Worm (Caenorhabditis elegans) whole organism, young adult: ENCODE data around the gene lap-1.

Source experiments
- D2030.7 ChIP-seq: fragments of 200-800 bp; sonication (Bioruptor generic); IDR thresholded peaks from 2 replicates; pipeline ENCODE4 v1.3.6; 2022; ENCODE audit warnings: missing genetic modification reagents, missing genetic modification characterization, missing compliant biosample characterization
- F23B12.7 ChIP-seq: sonication (generic microtip); optimal IDR thresholded peaks from 2 replicates; lab custom pipeline; 2017; ENCODE audit warnings: missing genetic modification characterization, mild to moderate bottlenecking, missing compliant biosample characterization, antibody characterized with exemption, moderate library complexity; ENCODE audit not compliant: insufficient read depth
- F33H1.4 ChIP-seq: fragments of 200-800 bp; sonication (Bioruptor generic); IDR thresholded peaks from 2 replicates; pipeline ENCODE4 v1.3.6; 2022; ENCODE audit warnings: missing genetic modification reagents, missing genetic modification characterization, missing compliant biosample characterization
- F49E8.2 ChIP-seq: sonication (generic microtip); optimal IDR thresholded peaks from 3 replicates; lab custom pipeline; 2017; ENCODE audit warnings: missing genetic modification characterization, mild to moderate bottlenecking, missing compliant biosample characterization, antibody characterized with exemption, moderate library complexity; ENCODE audit not compliant: insufficient read depth
- F55B11.4 ChIP-seq: sonication (generic microtip); optimal IDR thresholded peaks from 2 replicates; lab custom pipeline; 2016; ENCODE audit warnings: missing compliant biosample characterization, missing genetic modification characterization, borderline replicate concordance; ENCODE audit not compliant: insufficient read depth
- K11D2.4 ChIP-seq: fragments of 200-800 bp; sonication (Bioruptor generic); IDR thresholded peaks from 2 replicates; pipeline ENCODE4 v1.3.6; 2022; ENCODE audit warnings: missing genetic modification reagents, missing genetic modification characterization, missing compliant biosample characterization
- T26A5.8 ChIP-seq: sonication (generic microtip); optimal IDR thresholded peaks from 2 replicates; lab custom pipeline; 2016; ENCODE audit warnings: missing genetic modification characterization, missing compliant biosample characterization
- Y53G8AR.9 ChIP-seq: fragments of 200-800 bp; sonication (Bioruptor generic); conservative IDR thresholded peaks from 2 replicates; pipeline ENCODE4 v1.3.6; 2022; ENCODE audit warnings: missing genetic modification reagents, missing genetic modification characterization, missing compliant biosample characterization
- Y67H2A.10 ChIP-seq: fragments of 200-800 bp; sonication (Bioruptor generic); conservative IDR thresholded peaks from 2 replicates; pipeline ENCODE4 v1.3.6; 2022; ENCODE audit warnings: missing genetic modification reagents, missing genetic modification characterization, missing compliant biosample characterization
- Y79H2A.3 ChIP-seq: fragments of 200-800 bp; sonication (Bioruptor generic); conservative IDR thresholded peaks from 2 replicates; pipeline ENCODE4 v1.3.6; 2022; ENCODE audit warnings: missing genetic modification reagents, missing genetic modification characterization, missing compliant biosample characterization
- Y95B8A.8 ChIP-seq: fragments of 200-800 bp; sonication (Bioruptor generic); IDR thresholded peaks from 2 replicates; pipeline ENCODE4 v1.3.6; 2022; ENCODE audit warnings: missing genetic modification reagents, missing genetic modification characterization, missing compliant biosample characterization
- aptf-3 ChIP-seq: fragments of 200-800 bp; sonication (Bioruptor generic); IDR thresholded peaks from 2 replicates; pipeline ENCODE4 v1.3.6; 2022; ENCODE audit warnings: missing genetic modification characterization, missing compliant biosample characterization
- atf-7 ChIP-seq: sonication (generic microtip); optimal IDR thresholded peaks from 2 replicates; lab custom pipeline; 2017; ENCODE audit warnings: mild to moderate bottlenecking, missing genetic modification characterization, missing compliant biosample characterization
- attf-3 ChIP-seq: fragments of 200-800 bp; sonication (Bioruptor generic); conservative IDR thresholded peaks from 2 replicates; pipeline ENCODE4 v1.3.6; 2022; ENCODE audit warnings: missing genetic modification reagents, missing genetic modification characterization, missing compliant biosample characterization
- attf-6 ChIP-seq: fragments of 200-800 bp; sonication (Bioruptor generic); IDR thresholded peaks from 2 replicates; pipeline ENCODE4 v1.3.6; 2022; ENCODE audit warnings: missing genetic modification reagents, missing genetic modification characterization, missing compliant biosample characterization
- bed-1 ChIP-seq: fragments of 200-800 bp; sonication (Bioruptor generic); IDR thresholded peaks from 2 replicates; pipeline ENCODE4 v1.3.6; 2022; ENCODE audit warnings: missing genetic modification reagents, missing genetic modification characterization, missing compliant biosample characterization
- cebp-2 ChIP-seq: fragments of 200-800 bp; sonication (Bioruptor generic); IDR thresholded peaks from 2 replicates; pipeline ENCODE4 v1.3.6; 2022; ENCODE audit warnings: missing genetic modification characterization, missing compliant biosample characterization
- ceh-40 ChIP-seq: fragments of 200-800 bp; sonication (Bioruptor generic); IDR thresholded peaks from 2 replicates; pipeline ENCODE4 v1.3.6; 2022; ENCODE audit warnings: missing genetic modification characterization, missing compliant biosample characterization
- ceh-91 ChIP-seq: fragments of 200-800 bp; sonication (Bioruptor generic); IDR thresholded peaks from 2 replicates; pipeline ENCODE4 v1.3.6; 2022; ENCODE audit warnings: missing genetic modification reagents, missing genetic modification characterization, missing compliant biosample characterization
- chd-7 ChIP-seq: sonication (generic microtip); optimal IDR thresholded peaks from 2 replicates; lab custom pipeline; 2016; ENCODE audit warnings: mild to moderate bottlenecking, missing genetic modification characterization, moderate library complexity, missing compliant biosample characterization
- die-1 ChIP-seq: sonication (generic microtip); optimal IDR thresholded peaks from 2 replicates; lab custom pipeline; 2016; ENCODE audit warnings: missing genotype, mild to moderate bottlenecking, missing genetic modification characterization, missing compliant biosample characterization
- efl-1 ChIP-seq: fragments of 150-350 bp; optimal IDR thresholded peaks from 2 replicates; lab custom pipeline; 2014; ENCODE audit warnings: missing biosample characterization, missing genetic modification reagents, missing genetic modification characterization
- gei-17 ChIP-seq: fragments of 200-800 bp; sonication (Bioruptor generic); optimal IDR thresholded peaks from 2 replicates; lab custom pipeline; 2018; ENCODE audit warnings: mild to moderate bottlenecking, missing genetic modification characterization, missing compliant biosample characterization
- hlh-12 ChIP-seq: sonication (generic microtip); optimal IDR thresholded peaks from 2 replicates; lab custom pipeline; 2016; ENCODE audit warnings: missing genetic modification characterization, missing compliant biosample characterization
- hlh-26 ChIP-seq: fragments of 200-800 bp; sonication (Bioruptor generic); conservative IDR thresholded peaks from 2 replicates; pipeline ENCODE4 v1.3.6; 2022; ENCODE audit warnings: missing genetic modification reagents, missing genetic modification characterization, missing compliant biosample characterization
- hmg-1.2 ChIP-seq: fragments of 200-800 bp; sonication (Bioruptor generic); IDR thresholded peaks from 2 replicates; pipeline ENCODE4 v1.3.6; 2022; ENCODE audit warnings: missing genetic modification reagents, missing genetic modification characterization, missing compliant biosample characterization
- hsf-1 ChIP-seq: fragments of 200-800 bp; sonication (Bioruptor generic); IDR thresholded peaks from 2 replicates; pipeline ENCODE4 v1.3.6; 2022; ENCODE audit warnings: missing genetic modification reagents, missing genetic modification characterization, missing compliant biosample characterization
- lag-1 ChIP-seq: fragments of 200-800 bp; sonication (Bioruptor generic); IDR thresholded peaks from 2 replicates; pipeline ENCODE4 v1.3.6; 2022; ENCODE audit warnings: missing genetic modification reagents, missing genetic modification characterization, missing compliant biosample characterization
- let-607 ChIP-seq, 2 experiments: fragments of 200-800 bp in 1 of 2; sonication (Bioruptor generic) in 1 of 2; sonication (generic microtip) in 1 of 2; optimal IDR thresholded peaks; 2 replicates each; lab custom pipeline; 2016 to 2018; ENCODE audit warnings: mild to moderate bottlenecking in 2 of 2, missing compliant biosample characterization in 2 of 2, missing genetic modification characterization in 2 of 2, moderate library complexity in 2 of 2, missing genotype in 1 of 2
- lin-26 ChIP-seq: fragments of 200-800 bp; sonication (Bioruptor generic); IDR thresholded peaks from 2 replicates; pipeline ENCODE4 v1.3.6; 2022; ENCODE audit warnings: missing genetic modification reagents, missing genetic modification characterization, missing compliant biosample characterization
- lin-35 ChIP-seq, 3 experiments: fragments of 150-350 bp in 2 of 3; sonication (generic microtip) in 1 of 3; optimal IDR thresholded peaks; 2 replicates each; lab custom pipeline; 2014 to 2018; ENCODE audit warnings: missing biosample characterization in 3 of 3, missing genetic modification characterization in 3 of 3, missing genetic modification reagents in 3 of 3
- lir-1 ChIP-seq: fragments of 200-800 bp; sonication (Bioruptor generic); conservative IDR thresholded peaks from 2 replicates; pipeline ENCODE4 v1.3.6; 2022; ENCODE audit warnings: missing genetic modification reagents, missing genetic modification characterization, missing compliant biosample characterization
- madf-3 ChIP-seq: fragments of 200-800 bp; sonication (Bioruptor generic); IDR thresholded peaks from 2 replicates; pipeline ENCODE4 v1.3.6; 2022; ENCODE audit warnings: missing genetic modification reagents, missing genetic modification characterization, missing compliant biosample characterization
- nhr-120 ChIP-seq: fragments of 200-800 bp; sonication (Bioruptor generic); IDR thresholded peaks from 2 replicates; pipeline ENCODE4 v1.3.6; 2022; ENCODE audit warnings: missing genetic modification characterization, missing compliant biosample characterization
- nhr-179 ChIP-seq: sonication (generic microtip); optimal IDR thresholded peaks from 2 replicates; lab custom pipeline; 2016; ENCODE audit warnings: mild to moderate bottlenecking, missing genetic modification characterization, missing compliant biosample characterization
- nhr-80 ChIP-seq: sonication (generic microtip); optimal IDR thresholded peaks from 2 replicates; lab custom pipeline; 2016; ENCODE audit warnings: missing genetic modification characterization, missing compliant biosample characterization
- pha-4 ChIP-seq: fragments of 150-350 bp; sonication (generic microtip); optimal IDR thresholded peaks from 2 replicates; lab custom pipeline; 2014; ENCODE audit warnings: missing biosample characterization, missing genetic modification reagents, missing genetic modification characterization
- rec-8 ChIP-seq, 2 experiments: sonication (generic microtip); optimal IDR thresholded peaks; 2 replicates each; lab custom pipeline; 2016; ENCODE audit warnings: mild to moderate bottlenecking in 2 of 2, missing genetic modification characterization in 2 of 2, missing genetic modification reagents in 2 of 2, missing genotype in 2 of 2, missing biosample characterization in 1 of 2, missing compliant biosample characterization in 1 of 2, moderate library complexity in 1 of 2
- rpc-1 ChIP-seq, 2 experiments: fragments of 150-350 bp in 1 of 2; sonication (generic microtip) in 1 of 2; optimal IDR thresholded peaks; 2 replicates each; lab custom pipeline; 2014 to 2018; ENCODE audit warnings: missing biosample characterization in 1 of 2, missing genetic modification characterization in 1 of 2, missing genetic modification reagents in 1 of 2, missing genotype in 1 of 2
- sea-2 ChIP-seq: fragments of 200-800 bp; sonication (Bioruptor generic); IDR thresholded peaks from 2 replicates; pipeline ENCODE4 v1.3.6; 2022; ENCODE audit warnings: missing genetic modification characterization, missing compliant biosample characterization
- snpc-3.4 ChIP-seq: sonication (generic microtip); optimal IDR thresholded peaks from 2 replicates; lab custom pipeline; 2017; ENCODE audit warnings: missing genetic modification characterization, mild to moderate bottlenecking, missing compliant biosample characterization, antibody characterized with exemption, moderate library complexity, missing genotype, missing genetic modification reagents
- sptf-2 ChIP-seq: fragments of 200-800 bp; sonication (Bioruptor generic); optimal IDR thresholded peaks from 2 replicates; lab custom pipeline; 2018; ENCODE audit warnings: mild to moderate bottlenecking, missing genetic modification characterization, missing compliant biosample characterization
- tbp1 ChIP-seq: fragments of 200-800 bp; sonication (Bioruptor generic); optimal IDR thresholded peaks from 2 replicates; lab custom pipeline; 2018; ENCODE audit warnings: mild to moderate bottlenecking, missing genetic modification characterization, missing compliant biosample characterization
- tbx-9 ChIP-seq: sonication (generic microtip); optimal IDR thresholded peaks from 2 replicates; lab custom pipeline; 2016; ENCODE audit warnings: borderline replicate concordance, missing genetic modification characterization, inconsistent platforms, missing compliant biosample characterization
- xnd-1 ChIP-seq: sonication (generic microtip); optimal IDR thresholded peaks from 2 replicates; lab custom pipeline; 2016; ENCODE audit warnings: missing genotype, missing genetic modification reagents, missing genetic modification characterization, missing compliant biosample characterization
- ztf-25 ChIP-seq: fragments of 200-800 bp; sonication (Bioruptor generic); IDR thresholded peaks from 2 replicates; pipeline ENCODE4 v1.3.6; 2022; ENCODE audit warnings: missing genetic modification reagents, missing genetic modification characterization, missing compliant biosample characterization
- ztf-26 ChIP-seq: sonication (generic microtip); optimal IDR thresholded peaks from 2 replicates; lab custom pipeline; 2017; ENCODE audit warnings: missing genetic modification characterization, missing compliant biosample characterization

The lap-1 gene

DNA sequence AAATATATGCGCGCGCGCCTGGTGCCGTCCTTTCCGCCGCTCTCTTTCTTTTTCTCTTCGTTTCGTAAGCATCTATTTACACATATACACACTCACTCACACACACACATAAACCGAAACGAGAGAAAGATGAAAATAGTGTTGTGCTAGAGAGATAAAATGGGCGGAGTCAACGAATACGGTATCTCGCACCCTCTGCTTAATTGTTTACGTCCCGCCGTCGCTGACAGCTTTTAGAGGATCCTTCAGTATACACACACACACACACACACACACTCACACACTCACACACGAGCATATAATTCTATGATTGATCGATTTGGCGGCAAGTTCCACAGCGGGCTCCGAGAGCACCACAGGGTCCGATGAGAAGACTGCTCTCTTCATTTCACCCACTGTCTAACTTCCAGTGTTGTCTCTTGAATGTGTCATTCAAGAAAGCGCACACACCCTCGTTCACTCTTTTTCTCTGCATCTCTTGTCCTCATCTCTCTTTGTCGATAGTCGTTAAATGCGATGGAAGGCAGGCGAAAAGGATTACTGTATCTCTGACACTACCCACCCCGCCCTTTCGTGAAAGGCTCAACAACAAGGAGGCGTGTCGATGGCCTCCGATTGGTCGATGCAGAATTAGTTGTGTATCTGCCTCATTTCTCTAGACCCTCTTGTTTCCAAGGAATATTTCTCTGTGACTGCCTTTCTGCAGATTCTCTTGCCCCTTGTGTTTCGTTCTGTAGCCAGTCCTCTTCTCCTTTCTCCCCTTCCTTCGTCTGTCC lies 15.7 kb upstream of the lap-1 start (continued):
- TF ChIP-seq T26A5.8 (tag; lab: Kevin White, UChicago) (no peak), F33H1.4 (GFP tag; lab: Robert Waterston, UW) (no peak), F23B12.7 (tag; lab: Kevin White, UChicago) (no peak), Y67H2A.10 (no peak), gei-17 (GFP tag; lab: Kevin White, UChicago) (peak; percentile 54), rec-8 (tag; optimal IDR thresholded peaks at IDR 0.05; lab: Kevin White, UChicago) (no peak), atf-7 (tag; lab: Kevin White, UChicago) (peak; percentile 79), D2030.7 (GFP tag; lab: Robert Waterston, UW) (no peak), xnd-1 (tag; lab: Kevin White, UChicago) (no peak), attf-3 (GFP tag; lab: Robert Waterston, UW) (no peak), lin-35 (GFP tag; optimal IDR thresholded peaks at IDR 0.05; lab: Kevin White, UChicago) (peak in 1 of 3 experiments; percentile 81), hlh-12 (tag; lab: Kevin White, UChicago) (no peak), lag-1 (GFP tag; lab: Robert Waterston, UW) (no peak), ceh-40 (GFP tag; lab: Robert Waterston, UW) (no peak), sea-2 (no peak), chd-7 (tag; lab: Kevin White, UChicago) (peak; percentile 87), tbp1 (GFP tag; lab: Kevin White, UChicago) (peak; percentile 45), cebp-2 (GFP tag; lab: Robert Waterston, UW) (no peak), Y79H2A.3 (GFP tag; lab: Robert Waterston, UW) (no peak), ztf-26 (tag; lab: Kevin White, UChicago) (peak; percentile 24), hmg-1.2 (GFP tag; lab: Robert Waterston, UW) (peak; percentile 81), rpc-1 (optimal IDR thresholded peaks at IDR 0.05; lab: Kevin White, UChicago) (no peak), rpc-1 (tag; optimal IDR thresholded peaks at IDR 0.05; lab: Kevin White, UChicago) (no peak), ceh-91 (GFP tag; lab: Robert Waterston, UW) (no peak), nhr-120 (no peak), Y95B8A.8 (no peak), ztf-25 (GFP tag; lab: Robert Waterston, UW) (no peak), Y53G8AR.9 (GFP tag; lab: Robert Waterston, UW) (peak; percentile 61; the same call in 1 of the 2 replicates), F55B11.4 (tag; lab: Kevin White, UChicago) (no peak), lir-1 (GFP tag; lab: Robert Waterston, UW) (peak; percentile 66), lin-26 (GFP tag; lab: Robert Waterston, UW) (peak; percentile 91), let-607 (tag; optimal IDR thresholded peaks at IDR 0.05; lab: Kevin White, UChicago) (peak; percentile 42 to 88), nhr-80 (tag; lab: Kevin White, UChicago) (peak; percentile 91), pha-4 (no peak), nhr-179 (no peak), die-1 (no peak), aptf-3 (GFP tag; lab: Robert Waterston, UW) (no peak), bed-1 (no peak), sptf-2 (GFP tag; lab: Kevin White, UChicago) (no peak), hsf-1 (GFP tag; lab: Robert Waterston, UW) (no peak), K11D2.4 (peak; percentile 62; the same call in 1 of the 2 replicates), F49E8.2 (tag; lab: Kevin White, UChicago) (no peak), tbx-9 (tag; lab: Kevin White, UChicago) (no peak), efl-1 (GFP tag; lab: Kevin White, UChicago) (no peak), hlh-26 (no peak), snpc-3.4 (tag; lab: Kevin White, UChicago) (no peak), madf-3 (no peak), attf-6 (GFP tag; lab: Robert Waterston, UW) (no peak)
